Worm (Caenorhabditis elegans) whole organism, L1 larva: ENCODE measurements around the gene W04B5.3.

Source experiments
- C04F5.9 ChIP-seq: sonication (generic microtip); optimal IDR thresholded peaks from 2 replicates; lab custom pipeline; 2016; ENCODE audit warnings: missing genetic modification characterization, missing compliant biosample characterization
- C16A3.4 ChIP-seq: fragments of 150-350 bp; optimal IDR thresholded peaks from 2 replicates; lab custom pipeline; 2014; ENCODE audit warnings: missing biosample characterization, missing genetic modification characterization
- C34B4.2 ChIP-seq: sonication (generic microtip); optimal IDR thresholded peaks from 2 replicates; lab custom pipeline; 2017; ENCODE audit warnings: mild to moderate bottlenecking, missing genetic modification characterization, missing compliant biosample characterization
- F16B12.6 ChIP-seq: fragments of 150-350 bp; optimal IDR thresholded peaks from 2 replicates; lab custom pipeline; 2014; ENCODE audit warnings: missing biosample characterization, missing genetic modification characterization
- alr-1 ChIP-seq: fragments of 200-800 bp; sonication (Bioruptor generic); optimal IDR thresholded peaks from 2 replicates; lab custom pipeline; 2018; ENCODE audit warnings: borderline replicate concordance, mild to moderate bottlenecking, missing genetic modification characterization, missing compliant biosample characterization
- blmp-1 ChIP-seq: fragments of 150-350 bp; optimal IDR thresholded peaks from 2 replicates; lab custom pipeline; 2014; ENCODE audit warnings: missing biosample characterization, missing genetic modification characterization
- ceh-8 ChIP-seq: fragments of 200-800 bp; sonication (Bioruptor generic); optimal IDR thresholded peaks from 2 replicates; lab custom pipeline; 2018; ENCODE audit warnings: mild to moderate bottlenecking, missing genetic modification characterization, moderate library complexity, missing compliant biosample characterization
- ceh-82 ChIP-seq, 3 experiments: fragments of 150-350 bp in 1 of 3; sonication (generic microtip) in 2 of 3; optimal IDR thresholded peaks; 2 replicates each; lab custom pipeline; 2014 to 2017; ENCODE audit warnings: missing biosample characterization in 3 of 3, missing genetic modification characterization in 3 of 3
- ceh-88 ChIP-seq: fragments of 200-800 bp; sonication (Bioruptor generic); IDR thresholded peaks from 2 replicates; pipeline ENCODE4 v1.3.6; 2022; ENCODE audit warnings: missing genetic modification characterization, missing compliant biosample characterization
- ceh-90 ChIP-seq: sonication (generic microtip); optimal IDR thresholded peaks from 2 replicates; lab custom pipeline; 2016; ENCODE audit warnings: missing genetic modification characterization, missing compliant biosample characterization
- dpl-1 ChIP-seq, 3 experiments: fragments of 150-350 bp in 2 of 3; sonication (generic microtip) in 1 of 3; optimal IDR thresholded peaks; 2 replicates each; lab custom pipeline; 2014 to 2017; ENCODE audit warnings: missing biosample characterization in 3 of 3, missing genetic modification characterization in 3 of 3, missing genetic modification reagents in 3 of 3
- dsc-1 ChIP-seq: sonication (generic microtip); optimal IDR thresholded peaks from 2 replicates; lab custom pipeline; 2016; ENCODE audit warnings: mild to moderate bottlenecking, missing genetic modification characterization, missing compliant biosample characterization
- efl-1 ChIP-seq, 4 experiments: fragments of 150-350 bp; optimal IDR thresholded peaks in 3 of 4; peaks in 1 of 4; 1 replicate in 1 of 4; 2 replicates in 3 of 4; lab custom pipeline; 2014; ENCODE audit warnings: missing biosample characterization in 2 of 4, missing genetic modification characterization in 2 of 4, missing genetic modification reagents in 2 of 4
- egl-13 ChIP-seq: sonication (generic microtip); optimal IDR thresholded peaks from 2 replicates; lab custom pipeline; 2016; ENCODE audit warnings: missing genotype, missing genetic modification reagents, missing genetic modification characterization, missing compliant biosample characterization
- elt-2 ChIP-seq: sonication (generic microtip); optimal IDR thresholded peaks from 2 replicates; lab custom pipeline; 2016; ENCODE audit warnings: missing genetic modification characterization, mild to moderate bottlenecking, inconsistent platforms, missing compliant biosample characterization, missing genetic modification reagents
- elt-3 ChIP-seq, 6 experiments: fragments of 150-350 bp in 1 of 6; sonication (generic microtip); optimal IDR thresholded peaks; 2 replicates each; lab custom pipeline; 2017 to 2018; ENCODE audit warnings: missing biosample characterization in 6 of 6, missing genetic modification characterization in 6 of 6, inconsistent platforms in 1 of 6
- fkh-10 ChIP-seq: sonication (generic microtip); optimal IDR thresholded peaks from 2 replicates; lab custom pipeline; 2017; ENCODE audit warnings: missing biosample characterization, missing genetic modification reagents, missing genetic modification characterization
- fos-1 ChIP-seq: fragments of 150-350 bp; optimal IDR thresholded peaks from 2 replicates; lab custom pipeline; 2014; ENCODE audit warnings: missing biosample characterization, missing genetic modification characterization
- grh-1 ChIP-seq: fragments of 200-800 bp; sonication (Bioruptor generic); IDR thresholded peaks from 2 replicates; pipeline ENCODE4 v1.3.6; 2022; ENCODE audit warnings: missing genetic modification reagents, missing genetic modification characterization, missing compliant biosample characterization
- hlh-4 ChIP-seq: sonication (generic microtip); optimal IDR thresholded peaks from 2 replicates; lab custom pipeline; 2016; ENCODE audit warnings: mild to moderate bottlenecking, missing genetic modification characterization, missing compliant biosample characterization
- irx-1 ChIP-seq: sonication (generic microtip); optimal IDR thresholded peaks from 2 replicates; lab custom pipeline; 2016; ENCODE audit warnings: missing genetic modification characterization, missing compliant biosample characterization
- isw-1 ChIP-seq: fragments of 200-800 bp; sonication (Bioruptor generic); IDR thresholded peaks from 2 replicates; pipeline ENCODE4 v1.3.6; 2022; ENCODE audit warnings: missing genetic modification characterization, missing compliant biosample characterization
- jun-1 ChIP-seq: fragments of 150-350 bp; optimal IDR thresholded peaks from 2 replicates; lab custom pipeline; 2014; ENCODE audit warnings: missing biosample characterization, missing genetic modification reagents, missing genetic modification characterization
- lin-13 ChIP-seq: fragments of 150-350 bp; optimal IDR thresholded peaks from 2 replicates; lab custom pipeline; 2014; ENCODE audit warnings: missing biosample characterization, missing genetic modification reagents, missing genetic modification characterization
- lin-14 ChIP-seq: fragments of 200-800 bp; sonication (Bioruptor generic); optimal IDR thresholded peaks from 2 replicates; lab custom pipeline; 2018; ENCODE audit warnings: mild to moderate bottlenecking, missing genetic modification characterization, moderate library complexity, missing compliant biosample characterization
- lin-15B ChIP-seq: fragments of 150-350 bp; sonication (generic microtip); optimal IDR thresholded peaks from 3 replicates; lab custom pipeline; 2014; ENCODE audit warnings: missing biosample characterization, missing genetic modification characterization
- lin-35 ChIP-seq, 2 experiments: fragments of 150-350 bp; optimal IDR thresholded peaks; 2 replicates each; lab custom pipeline; 2014; ENCODE audit warnings: missing biosample characterization in 2 of 2, missing genetic modification characterization in 2 of 2, missing genetic modification reagents in 2 of 2
- lin-39 ChIP-seq: fragments of 150-350 bp; optimal IDR thresholded peaks from 2 replicates; lab custom pipeline; 2014; ENCODE audit warnings: missing biosample characterization, missing genetic modification reagents, missing genetic modification characterization
- lsy-2 ChIP-seq, 2 experiments: fragments of 150-350 bp; optimal IDR thresholded peaks; 2 replicates each; lab custom pipeline; 2014; ENCODE audit warnings: missing biosample characterization in 2 of 2, missing genetic modification characterization in 2 of 2
- mab-9 ChIP-seq: fragments of 200-800 bp; sonication (Bioruptor generic); IDR thresholded peaks from 2 replicates; pipeline ENCODE4 v1.3.6; 2022; ENCODE audit warnings: missing genetic modification reagents, missing genetic modification characterization, missing compliant biosample characterization
- mdl-1 ChIP-seq, 2 experiments: fragments of 150-350 bp; optimal IDR thresholded peaks; 2 replicates each; lab custom pipeline; 2014 to 2017; ENCODE audit warnings: missing biosample characterization in 2 of 2, missing genetic modification characterization in 2 of 2, inconsistent platforms in 1 of 2
- mep-1 ChIP-seq: fragments of 150-350 bp; optimal IDR thresholded peaks from 2 replicates; lab custom pipeline; 2014; ENCODE audit warnings: missing biosample characterization, missing genetic modification characterization
- nhr-12 ChIP-seq: sonication (generic microtip); optimal IDR thresholded peaks from 2 replicates; lab custom pipeline; 2017; ENCODE audit warnings: missing biosample characterization, missing genetic modification characterization
- nhr-19 ChIP-seq: fragments of 200-800 bp; sonication (Bioruptor generic); conservative IDR thresholded peaks from 2 replicates; pipeline ENCODE4 v1.3.6; 2022; ENCODE audit warnings: missing genetic modification characterization, missing compliant biosample characterization
- nhr-20 ChIP-seq: sonication (generic microtip); optimal IDR thresholded peaks from 2 replicates; lab custom pipeline; 2016; ENCODE audit warnings: mild to moderate bottlenecking, missing genetic modification characterization, missing compliant biosample characterization
- nhr-47 ChIP-seq: sonication (generic microtip); optimal IDR thresholded peaks from 2 replicates; lab custom pipeline; 2016; ENCODE audit warnings: mild to moderate bottlenecking, missing genetic modification characterization, moderate library complexity, missing compliant biosample characterization
- nhr-71 ChIP-seq: sonication (generic microtip); optimal IDR thresholded peaks from 2 replicates; lab custom pipeline; 2016; ENCODE audit warnings: mild to moderate bottlenecking, missing genetic modification characterization, moderate library complexity, missing compliant biosample characterization
- nhr-77 ChIP-seq: fragments of 150-350 bp; optimal IDR thresholded peaks from 2 replicates; lab custom pipeline; 2014; ENCODE audit warnings: missing biosample characterization, missing genetic modification characterization
- nhr-85 ChIP-seq: sonication (generic microtip); peaks from one replicate; lab custom pipeline; 2016; ENCODE audit warnings: missing genetic modification characterization, inconsistent platforms, missing compliant biosample characterization
- nhr-90 ChIP-seq: sonication (generic microtip); optimal IDR thresholded peaks from 2 replicates; lab custom pipeline; 2016; ENCODE audit warnings: mild to moderate bottlenecking, missing genetic modification characterization, missing compliant biosample characterization; ENCODE audit not compliant: poor library complexity
- pag-3 ChIP-seq: sonication (generic microtip); optimal IDR thresholded peaks from 2 replicates; lab custom pipeline; 2017; ENCODE audit warnings: missing genetic modification characterization, mild to moderate bottlenecking, missing compliant biosample characterization, antibody characterized with exemption, borderline replicate concordance; ENCODE audit not compliant: insufficient read depth
- pqm-1 ChIP-seq: sonication (generic microtip); optimal IDR thresholded peaks from 3 replicates; lab custom pipeline; 2017; ENCODE audit warnings: missing biosample characterization, missing genetic modification characterization
- skn-1 ChIP-seq: fragments of 150-350 bp; optimal IDR thresholded peaks from 2 replicates; lab custom pipeline; 2014; ENCODE audit warnings: missing biosample characterization, missing genetic modification characterization
- snu-23 ChIP-seq: sonication (generic microtip); optimal IDR thresholded peaks from 2 replicates; lab custom pipeline; 2016; ENCODE audit warnings: missing genetic modification characterization, missing compliant biosample characterization
- sup-37 ChIP-seq: fragments of 200-800 bp; sonication (Bioruptor generic); optimal IDR thresholded peaks from 2 replicates; lab custom pipeline; 2018; ENCODE audit warnings: mild to moderate bottlenecking, missing genetic modification characterization, missing compliant biosample characterization
- swsn-7 ChIP-seq: sonication (generic microtip); optimal IDR thresholded peaks from 2 replicates; lab custom pipeline; 2016; ENCODE audit warnings: missing genetic modification characterization, missing compliant biosample characterization
- tbx-2 ChIP-seq: sonication (generic microtip); optimal IDR thresholded peaks from 2 replicates; lab custom pipeline; 2016; ENCODE audit warnings: missing genetic modification characterization, missing compliant biosample characterization
- unc-62 ChIP-seq: fragments of 150-350 bp; optimal IDR thresholded peaks from 2 replicates; lab custom pipeline; 2014; ENCODE audit warnings: missing biosample characterization, missing genetic modification reagents, missing genetic modification characterization
- unc-86 ChIP-seq: sonication (generic microtip); optimal IDR thresholded peaks from 2 replicates; lab custom pipeline; 2016; ENCODE audit warnings: missing genetic modification characterization, missing compliant biosample characterization
- unc-98 ChIP-seq: fragments of 200-800 bp; sonication (Bioruptor generic); IDR thresholded peaks from 2 replicates; pipeline ENCODE4 v1.3.6; 2022; ENCODE audit warnings: missing genetic modification characterization, missing compliant biosample characterization
- ztf-11 ChIP-seq, 2 experiments: sonication (generic microtip); optimal IDR thresholded peaks; 2 replicates each; lab custom pipeline; 2016 to 2017; ENCODE audit warnings: missing genetic modification characterization in 2 of 2, missing biosample characterization in 1 of 2, missing compliant biosample characterization in 1 of 2

The W04B5.3 gene

ce11 chrIII:2418159-2418658 lies at the start of gene W04B5.3, which contains the start of gene W04B5.5:
W04B5.3 (plus strand) TSS chrIII:2418514.
W04B5.5 (minus strand) TSS chrIII:2418209.
- TF ChIP-seq unc-62 (GFP tag; lab: Kevin White, UChicago) (no peak), sup-37 (no peak), efl-1 (optimal IDR thresholded peaks at IDR 0.05; lab: Kevin White, UChicago) (peak; percentile 97 to 98), efl-1 (GFP tag; optimal IDR thresholded peaks at IDR 0.05 in 1 of 2; lab: Kevin White, UChicago) (peak; percentile 98 to 100), ztf-11 (tag; optimal IDR thresholded peaks at IDR 0.05; lab: Kevin White, UChicago) (peak in 1 of 2 experiments; percentile 7), lin-35 (GFP tag; optimal IDR thresholded peaks at IDR 0.05; lab: Kevin White, UChicago) (peak; percentile 98), C16A3.4 (tag; lab: Kevin White, UChicago) (peak; percentile 30), mep-1 (peak; percentile 54), nhr-90 (tag; lab: Kevin White, UChicago) (peak; percentile 66), nhr-85 (tag; lab: Kevin White, UChicago) (peak; percentile 16), nhr-77 (tag; lab: Kevin White, UChicago) (peak; percentile 25), lin-39 (tag; lab: Kevin White, UChicago) (peak; percentile 38), alr-1 (no peak), swsn-7 (peak; percentile 45), C04F5.9 (tag; lab: Kevin White, UChicago) (no peak), hlh-4 (tag; lab: Kevin White, UChicago) (no peak), nhr-12 (tag; lab: Kevin White, UChicago) (no peak), dsc-1 (peak; percentile 53), grh-1 (GFP tag; lab: Robert Waterston, UW) (0 out of 2 replicates have a peak, but pooled peaks have one; percentile 20), mdl-1 (tag; optimal IDR thresholded peaks at IDR 0.05; lab: Kevin White, UChicago) (peak in 1 of 2 experiments; percentile 75), mab-9 (GFP tag; lab: Robert Waterston, UW) (0 out of 2 replicates have a peak, but pooled peaks have one; percentile 43), nhr-47 (tag; lab: Kevin White, UChicago) (peak; percentile 79), elt-2 (peak; percentile 75), egl-13 (tag; lab: Kevin White, UChicago) (no peak), ceh-88 (GFP tag; lab: Robert Waterston, UW) (0 out of 2 replicates have a peak, but pooled peaks have one; percentile 32), skn-1 (tag; lab: Kevin White, UChicago) (peak; percentile 42), snu-23 (GFP tag; lab: Kevin White, UChicago) (peak; percentile 76), C34B4.2 (tag; lab: Kevin White, UChicago) (no peak), F16B12.6 (tag; lab: Kevin White, UChicago) (peak; percentile 98), pqm-1 (tag; lab: Kevin White, UChicago) (no peak), dpl-1 (GFP tag; optimal IDR thresholded peaks at IDR 0.05; lab: Kevin White, UChicago) (peak; percentile 95 to 97 (median 97)), unc-98 (GFP tag; lab: Robert Waterston, UW) (0 out of 2 replicates have a peak, but pooled peaks have one; percentile 22), ceh-8 (GFP tag; lab: Kevin White, UChicago) (peak; percentile 39), blmp-1 (tag; lab: Kevin White, UChicago) (peak; percentile 31), nhr-20 (tag; lab: Kevin White, UChicago) (peak; percentile 56), pag-3 (no peak), irx-1 (tag; lab: Kevin White, UChicago) (peak; percentile 54), ceh-82 (tag; optimal IDR thresholded peaks at IDR 0.05; lab: Kevin White, UChicago) (peak; percentile 43 to 84 (median 45)), lin-13 (GFP tag; lab: Kevin White, UChicago) (peak; percentile 56), fos-1 (tag; lab: Kevin White, UChicago) (peak; percentile 17), nhr-19 (peak; percentile 63), tbx-2 (tag; lab: Kevin White, UChicago) (peak; percentile 74), nhr-71 (tag; lab: Kevin White, UChicago) (peak; percentile 72), lin-14 (GFP tag; lab: Kevin White, UChicago) (peak; percentile 48), lsy-2 (tag; optimal IDR thresholded peaks at IDR 0.05; lab: Kevin White, UChicago) (peak; percentile 79 to 86), elt-3 (tag; optimal IDR thresholded peaks at IDR 0.05; lab: Kevin White, UChicago) (peak in 2 of 6 experiments; percentile 2 to 33), lin-15B (tag; lab: Kevin White, UChicago) (peak; percentile 11), fkh-10 (GFP tag; lab: Kevin White, UChicago) (no peak), unc-86 (tag; lab: Kevin White, UChicago) (peak; percentile 52), ceh-90 (tag; lab: Kevin White, UChicago) (peak; percentile 16), jun-1 (tag; lab: Kevin White, UChicago) (peak; percentile 21), isw-1 (GFP tag; lab: Robert Waterston, UW) (peak; percentile 60)
